Fruit fly (Drosophila melanogaster) whole organism, embryonic: ENCODE data around the gene CG13049.

Experiments used
- Aef1 ChIP-seq: fragments of 200-800 bp; sonication (Bioruptor generic); IDR thresholded peaks from 3 replicates; pipeline ENCODE4 v1.3.6; 2022; ENCODE audit warnings: missing biosample characterization, missing genetic modification characterization
- Atf3 ChIP-seq: fragments of 200-800 bp; sonication (Bioruptor generic); optimal IDR thresholded peaks from 3 replicates; lab custom pipeline; 2016; ENCODE audit warnings: missing biosample characterization, missing genetic modification characterization
- Atf6 ChIP-seq: fragments of 200-800 bp; sonication (Bioruptor generic); IDR thresholded peaks from 2 replicates; pipeline ENCODE4 v1.3.6; 2022; ENCODE audit warnings: missing biosample characterization, missing genetic modification characterization
- CG10462 ChIP-seq: fragments of 200-800 bp; sonication (Bioruptor generic); optimal IDR thresholded peaks from 2 replicates; lab custom pipeline; 2016; ENCODE audit warnings: missing biosample characterization, missing genetic modification characterization
- CG12219 ChIP-seq: fragments of 200-800 bp; sonication (Bioruptor generic); optimal IDR thresholded peaks from 3 replicates; lab custom pipeline; 2018; ENCODE audit warnings: missing biosample characterization, mild to moderate bottlenecking, missing genetic modification characterization
- CG12236 ChIP-seq: fragments of 200-800 bp; sonication (Bioruptor generic); optimal IDR thresholded peaks from 2 replicates; lab custom pipeline; 2016; ENCODE audit warnings: missing biosample characterization, missing genetic modification characterization
- CG15514 ChIP-seq: fragments of 200-800 bp; sonication (Bioruptor generic); optimal IDR thresholded peaks from 3 replicates; lab custom pipeline; 2017; ENCODE audit warnings: missing biosample characterization, missing genetic modification characterization, mild to moderate bottlenecking, moderate library complexity, missing genetic modification reagents
- CG17612 ChIP-seq: fragments of 200-800 bp; sonication (Bioruptor generic); IDR thresholded peaks from 2 replicates; pipeline ENCODE4 v1.3.6; 2022; ENCODE audit warnings: missing biosample characterization, missing genetic modification characterization
- CG2129 ChIP-seq: fragments of 200-800 bp; sonication (Bioruptor generic); IDR thresholded peaks from 2 replicates; pipeline ENCODE4 v1.3.6; 2022; ENCODE audit warnings: missing biosample characterization, missing genetic modification characterization; ENCODE audit not compliant: partially characterized antibody
- CG2875 ChIP-seq: fragments of 200-800 bp; sonication (Bioruptor generic); optimal IDR thresholded peaks from 2 replicates; lab custom pipeline; 2017; ENCODE audit warnings: missing biosample characterization, mild to moderate bottlenecking, missing genetic modification characterization, missing genetic modification reagents
- CG6765 ChIP-seq: fragments of 200-800 bp; sonication (Bioruptor generic); optimal IDR thresholded peaks from 3 replicates; lab custom pipeline; 2017; ENCODE audit warnings: missing biosample characterization, mild to moderate bottlenecking, missing genetic modification characterization
- CHES-1-like ChIP-seq: fragments of 200-800 bp; sonication (Bioruptor generic); optimal IDR thresholded peaks from 2 replicates; lab custom pipeline; 2016; ENCODE audit warnings: missing biosample characterization, missing genetic modification characterization
- Dad ChIP-seq: fragments of 200-800 bp; sonication (Bioruptor generic); optimal IDR thresholded peaks from 3 replicates; lab custom pipeline; 2016; ENCODE audit warnings: missing biosample characterization, missing genetic modification characterization
- Deaf1 ChIP-seq: fragments of 200-800 bp; optimal IDR thresholded peaks from 3 replicates; lab custom pipeline; 2019; ENCODE audit warnings: missing biosample characterization, mild to moderate bottlenecking, missing genetic modification characterization, moderate library complexity
- Dfd ChIP-seq, 2 experiments: fragments of >200 bp; optimal IDR thresholded peaks; 2 replicates each; lab custom pipeline; 2017; ENCODE audit warnings: missing biosample characterization in 2 of 2, missing genetic modification characterization in 2 of 2
- Fer2 ChIP-seq: fragments of 200-800 bp; sonication (Bioruptor generic); optimal IDR thresholded peaks from 2 replicates; lab custom pipeline; 2018; ENCODE audit warnings: missing biosample characterization, mild to moderate bottlenecking, missing genetic modification characterization, moderate library complexity
- Gsc ChIP-seq: fragments of 200-800 bp; sonication (Bioruptor generic); IDR thresholded peaks from 2 replicates; pipeline ENCODE4 v1.3.6; 2022; ENCODE audit warnings: missing biosample characterization, missing genetic modification characterization
- H15 ChIP-seq: fragments of 200-800 bp; sonication (Bioruptor generic); IDR thresholded peaks from 3 replicates; pipeline ENCODE4 v1.3.6; 2022; ENCODE audit warnings: missing biosample characterization, missing genetic modification characterization
- Hand ChIP-seq: fragments of 200-800 bp; sonication (Bioruptor generic); optimal IDR thresholded peaks from 2 replicates; lab custom pipeline; 2017; ENCODE audit warnings: mild to moderate bottlenecking, missing biosample characterization, missing genetic modification reagents, missing genetic modification characterization
- Hmr ChIP-seq: fragments of 200-800 bp; sonication (Bioruptor generic); optimal IDR thresholded peaks from 3 replicates; lab custom pipeline; 2017; ENCODE audit warnings: mild to moderate bottlenecking, missing biosample characterization, missing genetic modification reagents, missing genetic modification characterization
- Hr3 ChIP-seq: fragments of 200-800 bp; sonication (Bioruptor generic); optimal IDR thresholded peaks from 3 replicates; lab custom pipeline; 2016; ENCODE audit warnings: missing biosample characterization, missing genetic modification characterization
- Hr39 ChIP-seq: fragments of >200 bp; optimal IDR thresholded peaks from 2 replicates; lab custom pipeline; 2017
- Optix ChIP-seq: fragments of 200-800 bp; sonication (Bioruptor generic); IDR thresholded peaks from 3 replicates; pipeline ENCODE4 v1.3.6; 2022; ENCODE audit warnings: missing biosample characterization, missing genetic modification characterization
- Poxn ChIP-seq: fragments of 200-800 bp; sonication (Bioruptor generic); IDR thresholded peaks from 2 replicates; pipeline ENCODE4 v1.3.6; 2022; ENCODE audit warnings: missing biosample characterization, missing genetic modification characterization
- Rx ChIP-seq: fragments of 200-800 bp; sonication (Bioruptor generic); IDR thresholded peaks from 2 replicates; pipeline ENCODE4 v1.3.6; 2022; ENCODE audit warnings: missing biosample characterization, missing genetic modification characterization
- Sry-δ ChIP-seq: fragments of 200-800 bp; sonication (Bioruptor generic); optimal IDR thresholded peaks from 2 replicates; lab custom pipeline; 2016; ENCODE audit warnings: missing biosample characterization, missing genetic modification characterization
- Vsx1 ChIP-seq: fragments of 200-800 bp; sonication (Bioruptor generic); optimal IDR thresholded peaks from 2 replicates; lab custom pipeline; 2017; ENCODE audit warnings: missing biosample characterization, mild to moderate bottlenecking, missing genetic modification characterization, missing genetic modification reagents
- chinmo ChIP-seq: fragments of 200-800 bp; sonication (Bioruptor generic); IDR thresholded peaks from 4 replicates; pipeline ENCODE4 v1.3.6; 2022; ENCODE audit warnings: missing biosample characterization, missing genetic modification characterization; ENCODE audit not compliant: partially characterized antibody
- cwo ChIP-seq: fragments of 200-800 bp; sonication (Bioruptor generic); optimal IDR thresholded peaks from 3 replicates; lab custom pipeline; 2017; ENCODE audit warnings: missing biosample characterization, missing genetic modification characterization, mild to moderate bottlenecking, moderate library complexity, missing genetic modification reagents
- dan ChIP-seq: fragments of 200-800 bp; sonication (Bioruptor generic); IDR thresholded peaks from 2 replicates; pipeline ENCODE4 v1.3.6; 2022; ENCODE audit warnings: missing biosample characterization, missing genetic modification characterization
- dpn ChIP-seq, 2 experiments: fragments of 200-800 bp; sonication (Bioruptor generic); optimal IDR thresholded peaks; 3 replicates each; lab custom pipeline; 2016; ENCODE audit warnings: missing biosample characterization in 2 of 2, missing genetic modification characterization in 2 of 2
- ems ChIP-seq: fragments of 200-800 bp; sonication (Bioruptor generic); optimal IDR thresholded peaks from 3 replicates; lab custom pipeline; 2016; ENCODE audit warnings: missing biosample characterization, missing genetic modification characterization
- eyg ChIP-seq: fragments of 200-800 bp; sonication (Bioruptor generic); optimal IDR thresholded peaks from 3 replicates; lab custom pipeline; 2016; ENCODE audit warnings: missing biosample characterization, missing genetic modification characterization
- fd102C ChIP-seq: fragments of 200-800 bp; sonication (Bioruptor generic); optimal IDR thresholded peaks from 2 replicates; lab custom pipeline; 2018; ENCODE audit warnings: missing biosample characterization, mild to moderate bottlenecking, missing genetic modification characterization, moderate library complexity
- gcm ChIP-seq: fragments of 200-800 bp; sonication (Bioruptor generic); optimal IDR thresholded peaks from 2 replicates; lab custom pipeline; 2019; ENCODE audit warnings: missing biosample characterization, mild to moderate bottlenecking, missing genetic modification characterization, moderate library complexity
- gsb-n ChIP-seq: fragments of 200-800 bp; sonication (Bioruptor generic); optimal IDR thresholded peaks from 3 replicates; lab custom pipeline; 2018; ENCODE audit warnings: missing biosample characterization, mild to moderate bottlenecking, missing genetic modification characterization
- ham ChIP-seq: fragments of 200-800 bp; sonication (Bioruptor generic); IDR thresholded peaks from 2 replicates; pipeline ENCODE4 v1.3.6; 2022; ENCODE audit warnings: missing biosample characterization, missing genetic modification characterization
- hb ChIP-seq: fragments of 200-800 bp; sonication (Bioruptor generic); IDR thresholded peaks from 3 replicates; pipeline ENCODE4 v1.3.6; 2022; ENCODE audit warnings: missing biosample characterization, missing genetic modification characterization; ENCODE audit not compliant: partially characterized antibody
- hkb ChIP-seq, 2 experiments: fragments of 200-800 bp in 1 of 2; fragments of >200 bp in 1 of 2; sonication (Bioruptor generic) in 1 of 2; IDR thresholded peaks in 1 of 2; optimal IDR thresholded peaks in 1 of 2; 2 replicates each; pipeline versions ENCODE4 v1.3.6 to Lab custom; 2017 to 2022; ENCODE audit warnings: missing biosample characterization in 1 of 2, missing genetic modification characterization in 1 of 2
- kah ChIP-seq: fragments of 200-800 bp; sonication (Bioruptor generic); optimal IDR thresholded peaks from 2 replicates; lab custom pipeline; 2018; ENCODE audit warnings: missing biosample characterization, mild to moderate bottlenecking, missing genetic modification characterization
- lov ChIP-seq, 2 experiments: fragments of 200-800 bp in 1 of 2; fragments of >200 bp in 1 of 2; sonication (Bioruptor generic) in 1 of 2; IDR thresholded peaks in 1 of 2; optimal IDR thresholded peaks in 1 of 2; 2 replicates in 1 of 2; 3 replicates in 1 of 2; pipeline versions ENCODE4 v1.3.6 to Lab custom; 2017 to 2022; ENCODE audit warnings: missing biosample characterization in 1 of 2, missing genetic modification characterization in 1 of 2
- onecut ChIP-seq: fragments of 200-800 bp; sonication (Bioruptor generic); IDR thresholded peaks from 2 replicates; pipeline ENCODE4 v1.3.6; 2022; ENCODE audit warnings: missing biosample characterization, missing genetic modification characterization
- otp ChIP-seq: fragments of 200-800 bp; sonication (Bioruptor generic); IDR thresholded peaks from 3 replicates; pipeline ENCODE4, ENCODE4 v1.3.6; 2022; ENCODE audit warnings: missing biosample characterization, missing genetic modification characterization
- phol ChIP-seq: fragments of 200-800 bp; sonication (Bioruptor generic); optimal IDR thresholded peaks from 3 replicates; lab custom pipeline; 2018; ENCODE audit warnings: missing biosample characterization, mild to moderate bottlenecking, missing genetic modification characterization, moderate library complexity
- row ChIP-seq: fragments of 200-800 bp; sonication (Bioruptor generic); IDR thresholded peaks from 3 replicates; pipeline ENCODE4 v1.3.6; 2022; ENCODE audit warnings: missing biosample characterization, missing genetic modification characterization
- zfh1 ChIP-seq: fragments of 200-800 bp; sonication (Bioruptor generic); IDR thresholded peaks from 3 replicates; pipeline ENCODE4 v1.3.6; 2022; ENCODE audit warnings: missing biosample characterization, missing genetic modification characterization

Gene CG13049

dm6 chr3L:16319399-16319906, 37.7 kb upstream of the CG13049 start, which contains the start of the genes CG13041 and CG13060:
Gene CG13041, minus strand, starts transcription at chr3L:16319526.
Gene CG13060, plus strand, starts transcription at chr3L:16319856.
- TF ChIP-seq chinmo (0 out of 4 replicates have a peak, but pooled peaks have one; percentile 61), CG12219 (no peak), CG6765 (no peak), CG2875 (GFP tag; lab: Kevin White, UChicago) (no peak), Atf6 (no peak), Deaf1 (tag; lab: Kevin White, UChicago) (peak; percentile 68), gcm (no peak), eyg (GFP tag; lab: Kevin White, UChicago) (no peak), Sry-δ (GFP tag; lab: Kevin White, UChicago) (no peak)

dm6 chr3L:16317724-16318123, 36.0 kb upstream of the CG13049 start, which contains the start of gene Nplp3:
Gene Nplp3, plus strand, starts transcription at chr3L:16318024.
- TF ChIP-seq ham (GFP tag; lab: Robert Waterston, UW) (no peak), Hr3 (GFP tag; lab: Kevin White, UChicago) (no peak), zfh1 (GFP tag; lab: Robert Waterston, UW) (no peak), Hmr (GFP tag; lab: Kevin White, UChicago) (no peak), Optix (no peak), Hand (no peak), dan (no peak), CG2129 (GFP tag; lab: Robert Waterston, UW) (no peak), onecut (GFP tag; lab: Robert Waterston, UW) (no peak), Rx (GFP tag; lab: Robert Waterston, UW) (no peak), fd102C (GFP tag; lab: Kevin White, UChicago) (no peak), kah (GFP tag; lab: Kevin White, UChicago) (no peak), gsb-n (tag; lab: Kevin White, UChicago) (no peak), CHES-1-like (GFP tag; lab: Kevin White, UChicago) (no peak), ems (GFP tag; lab: Kevin White, UChicago) (no peak), Fer2 (tag; lab: Kevin White, UChicago) (no peak), Gsc (GFP tag; lab: Robert Waterston, UW) (no peak), hkb (optimal IDR thresholded peaks at IDR 0.05; lab: Kevin White, UChicago) (no peak), hkb (GFP tag; IDR thresholded peaks at IDR 0.05; lab: Robert Waterston, UW) (no peak)

dm6 chr3L:16313985-16314384, 32.3 kb upstream of the CG13049 start, which contains the start of gene CG13062:
Gene CG13062, plus strand, starts transcription at chr3L:16314285.
- no peak for TF ChIP-seq lov (optimal IDR thresholded peaks at IDR 0.05; lab: Kevin White, UChicago)
- 0 out of 3 replicates have a peak, but pooled peaks have one; percentile 22 for TF ChIP-seq lov (GFP tag; IDR thresholded peaks at IDR 0.05; lab: Robert Waterston, UW)
- TF ChIP-seq otp (GFP tag; lab: Robert Waterston, UW): no peak

- TF ChIP-seq fd102C (GFP tag; lab: Kevin White, UChicago) (no peak), Vsx1 (no peak), hb (GFP tag; lab: Robert Waterston, UW) (no peak), CG10462 (no peak), Hr39 (lab: Kevin White, UChicago) (no peak), Dfd (GFP tag; optimal IDR thresholded peaks at IDR 0.05; lab: Kevin White, UChicago) (no peak), cwo (GFP tag; lab: Kevin White, UChicago) (peak; percentile 9), Atf3 (GFP tag; lab: Kevin White, UChicago) (no peak), Poxn (GFP tag; lab: Robert Waterston, UW) (no peak), H15 (GFP tag; lab: Robert Waterston, UW) (no peak), phol (no peak), Fer2 (tag; lab: Kevin White, UChicago) (no peak), row (peak; percentile 40; the same call in 1 of the 3 replicates), CG15514 (GFP tag; lab: Kevin White, UChicago) (peak; percentile 23), CG12236 (GFP tag; lab: Kevin White, UChicago) (no peak), Dad (no peak), CG17612 (GFP tag; lab: Robert Waterston, UW) (no peak), dpn (GFP tag; optimal IDR thresholded peaks at IDR 0.05; lab: Kevin White, UChicago) (no peak), Aef1 (GFP tag; lab: Robert Waterston, UW) (0 out of 3 replicates have a peak, but pooled peaks have one; percentile 33)
Observed at dm6 chr3L:16309972-16310371, 28.2 kb upstream of the CG13049 start.
